Fruit fly (Drosophila melanogaster): Measurements from ENCODE around the gene dpr20.

dm6 chr3L:871713-872112 lies 14.7 kb upstream of the dpr20 start, which contains the start of gene Usp10:
- TF ChIP-seq usp (GFP tag; optimal IDR thresholded peaks at IDR 0.05) (no peak), psq (GFP tag; optimal IDR thresholded peaks at IDR 0.05) (no peak), Hr78 (GFP tag; optimal IDR thresholded peaks at IDR 0.05) (no peak), GATAd (GFP tag; optimal IDR thresholded peaks at IDR 0.05) (no peak), dsf (GFP tag; optimal IDR thresholded peaks at IDR 0.05; ENCODE audit: borderline replicate concordance) (no peak), br (GFP tag; optimal IDR thresholded peaks at IDR 0.05) (no peak), h (GFP tag; optimal IDR thresholded peaks at IDR 0.05) (no peak), OdsH (GFP tag; optimal IDR thresholded peaks at IDR 0.05) (no peak)
